Worm (Caenorhabditis elegans): ENCODE measurements around the gene C16C8.26.
"Not testable (repeated sequence)": the region's sequence is repeated elsewhere in the genome, so short reads cannot be mapped to it uniquely, and the experiment has no call there.

C16C8.26 gene

DNA sequence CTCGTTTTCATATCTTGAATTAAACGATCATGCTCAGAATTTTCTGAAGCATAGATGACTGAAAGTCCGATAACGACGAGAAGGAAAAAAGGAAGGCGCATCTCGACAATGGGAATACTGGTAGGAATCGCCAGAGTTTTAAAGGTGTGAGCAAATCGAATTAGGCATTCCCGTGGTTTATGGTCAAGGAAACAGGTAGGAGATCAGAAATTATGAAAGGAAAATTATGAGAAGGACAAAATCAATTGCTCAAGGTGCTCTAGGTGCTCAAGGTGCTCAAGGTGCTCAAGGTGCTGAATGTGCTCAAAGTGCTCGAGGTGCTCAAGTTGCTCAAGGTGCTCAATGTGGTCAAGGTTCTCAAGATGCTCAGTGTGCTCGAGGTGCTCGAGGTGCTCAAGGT, 6.5 kb upstream of the C16C8.26 start, which contains the start of gene C16C8.10:
Gene C16C8.10, minus strand, starts transcription at position 101 of the 400 bp plus-strand sequence.
- TF ChIP-seq unc-62 (GFP tag; optimal IDR thresholded peaks at IDR 0.05), result not testable (repeated sequence)

DNA sequence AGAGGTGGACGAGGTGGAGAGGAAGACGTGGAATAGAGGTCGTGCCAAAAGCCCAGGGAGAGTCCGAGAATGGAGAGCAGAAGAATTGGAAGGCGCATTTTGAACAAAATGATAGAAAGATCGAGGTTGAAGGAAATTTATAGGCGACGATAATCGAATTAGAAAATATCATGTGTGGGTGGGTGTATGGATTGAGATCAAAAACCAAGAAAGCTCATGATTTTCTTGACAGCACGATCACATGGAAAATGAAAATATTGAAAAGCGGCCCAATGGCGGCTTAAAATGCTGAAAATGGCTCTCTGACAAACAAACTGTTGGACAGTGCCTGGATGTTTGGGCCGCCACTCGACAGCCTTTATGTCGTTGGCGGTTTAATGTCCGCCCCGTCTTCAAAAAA, 5.0 kb upstream of the C16C8.26 start, which contains the start of gene C16C8.9:
Gene C16C8.9, minus strand, starts transcription at position 101 of the 400 bp plus-strand sequence.
- no peak for TF ChIP-seq unc-62 (GFP tag; optimal IDR thresholded peaks at IDR 0.05)

- TF ChIP-seq unc-62 (GFP tag; optimal IDR thresholded peaks at IDR 0.05), result no peak
Measured at ce11 chrII:3461586-3461985, 3.5 kb upstream of the C16C8.26 start, which contains the start of gene C16C8.8. Gene C16C8.8 (minus strand): TSS chrII:3461686.

DNA sequence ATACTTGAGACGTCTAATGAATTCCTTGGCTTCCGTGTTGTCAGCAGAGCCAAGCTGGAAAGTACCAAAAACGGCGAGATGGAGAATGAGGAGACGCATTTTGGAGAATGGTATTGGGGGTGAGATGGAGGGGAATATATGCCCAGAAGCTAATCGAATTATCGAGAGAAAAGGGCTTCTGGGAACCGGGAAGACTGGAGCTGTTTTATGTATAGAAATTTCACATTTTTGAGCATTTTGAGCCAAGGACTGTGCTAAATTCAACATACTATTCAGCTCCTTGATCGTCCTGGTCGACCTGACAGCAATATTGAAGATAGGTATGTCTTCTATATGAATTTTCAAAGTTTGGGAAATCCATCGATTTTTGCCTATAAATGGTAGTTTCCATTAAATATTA, 1.9 kb upstream of the C16C8.26 start, which contains the start of gene C16C8.7:
Gene C16C8.7, minus strand, starts transcription at position 101 of the 400 bp plus-strand sequence.
- TF ChIP-seq unc-62 (GFP tag; optimal IDR thresholded peaks at IDR 0.05), result no peak

DNA sequence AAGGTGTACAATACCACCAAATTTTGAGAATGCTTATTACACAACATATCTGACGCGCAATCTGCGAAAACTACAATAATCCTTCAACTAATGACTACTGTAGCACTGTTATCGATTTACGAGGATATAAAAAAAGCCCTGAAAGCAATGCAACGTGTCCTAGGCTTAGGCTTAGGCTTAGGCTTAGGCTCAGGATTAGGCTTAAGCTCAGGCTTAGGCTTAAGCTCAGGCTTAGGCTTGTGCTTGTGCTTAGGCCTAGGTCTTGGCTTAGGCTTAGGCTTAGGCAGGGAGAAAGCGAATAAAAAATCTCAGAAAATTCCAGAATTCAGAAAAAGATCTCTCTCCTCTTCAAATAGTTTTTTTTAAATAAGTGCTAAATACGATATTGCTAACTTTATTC, 1.1 kb upstream of the C16C8.26 start:
- TF ChIP-seq unc-62 (GFP tag; optimal IDR thresholded peaks at IDR 0.05), result no peak

- TF ChIP-seq unc-62 (GFP tag; optimal IDR thresholded peaks at IDR 0.05), result no peak
Measured at ce11 chrII:3453521-3453920, 4.6 kb downstream of the C16C8.26 start, which contains the start of gene C16C8.11. Gene C16C8.11 (plus strand): TSS chrII:3453708.

DNA sequence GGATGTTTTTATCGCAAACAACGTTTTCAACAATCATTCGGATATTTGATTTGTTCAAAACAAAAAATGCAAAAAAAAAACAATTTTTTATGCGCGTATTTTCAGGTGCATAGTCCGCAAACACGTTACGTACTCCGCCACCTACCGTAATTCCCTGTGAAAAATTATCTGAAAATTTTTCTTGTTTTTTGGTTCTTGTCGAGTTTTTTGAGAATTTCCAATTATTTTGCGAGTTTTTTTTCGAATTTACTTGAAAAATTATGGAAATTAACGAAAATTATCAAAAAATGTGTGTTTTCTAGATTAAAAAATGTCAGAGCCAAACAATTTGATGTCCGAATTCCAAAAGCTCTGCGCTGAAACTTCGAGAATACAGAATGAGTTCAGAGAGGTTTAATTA, 5.7 kb downstream of the C16C8.26 start, which contains the start of gene C16C8.12:
Gene C16C8.12, plus strand, starts transcription at position 301 of the 400 bp plus-strand sequence.
- TF ChIP-seq unc-62 (GFP tag; optimal IDR thresholded peaks at IDR 0.05), result no peak

DNA sequence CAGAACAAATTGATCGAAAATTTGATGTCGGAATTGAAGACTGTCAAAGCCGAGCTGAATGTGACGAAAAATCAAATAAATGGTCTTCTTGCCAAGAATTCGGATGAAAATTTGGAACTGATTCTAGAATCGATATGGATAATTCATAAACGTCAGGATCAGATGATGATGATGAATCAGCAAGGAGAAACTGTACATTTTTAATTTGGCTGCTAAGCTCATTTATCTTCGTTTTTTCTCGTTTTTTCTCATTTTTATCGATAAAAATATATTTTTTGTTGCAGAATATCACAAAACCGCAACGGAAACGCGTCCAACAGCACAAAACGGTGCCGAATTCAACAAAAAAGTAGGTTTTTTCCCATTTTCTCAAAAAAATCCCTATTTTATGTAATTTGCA, 8.6 kb downstream of the C16C8.26 start, which contains the start of gene C16C8.14:
Gene C16C8.14, plus strand, starts transcription at position 301 of the 400 bp plus-strand sequence.
- not testable (repeated sequence) for TF ChIP-seq unc-62 (GFP tag; optimal IDR thresholded peaks at IDR 0.05)

- TF ChIP-seq unc-62 (GFP tag; optimal IDR thresholded peaks at IDR 0.05), result no peak
Measured at ce11 chrII:3448776-3449280, 9.3 kb downstream of the C16C8.26 start, which contains the start of gene C16C8.25. Gene C16C8.25 (plus strand): TSS chrII:3449230.

DNA sequence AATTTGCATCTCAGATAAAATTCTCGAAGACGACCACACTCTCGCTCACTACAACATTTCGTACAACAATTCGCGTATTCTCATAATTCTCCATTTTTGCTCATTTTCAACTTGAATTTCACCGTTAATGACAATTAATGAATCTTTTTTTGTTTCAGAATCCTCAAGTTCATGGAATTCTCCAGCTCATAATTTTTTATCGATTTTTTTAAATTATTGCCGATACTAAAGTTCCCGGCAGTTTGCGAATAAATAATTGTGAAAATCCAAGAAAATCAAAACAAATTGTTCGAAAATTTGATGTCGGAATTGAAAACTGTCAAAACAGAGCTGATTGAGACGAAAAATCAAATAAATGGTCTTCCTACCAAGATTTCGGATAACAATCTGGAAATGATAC, 10.2 kb downstream of the C16C8.26 start, which contains the start of gene C16C8.21:
Gene C16C8.21, plus strand, starts transcription at position 301 of the 400 bp plus-strand sequence.
- TF ChIP-seq unc-62 (GFP tag; optimal IDR thresholded peaks at IDR 0.05), result no peak

DNA sequence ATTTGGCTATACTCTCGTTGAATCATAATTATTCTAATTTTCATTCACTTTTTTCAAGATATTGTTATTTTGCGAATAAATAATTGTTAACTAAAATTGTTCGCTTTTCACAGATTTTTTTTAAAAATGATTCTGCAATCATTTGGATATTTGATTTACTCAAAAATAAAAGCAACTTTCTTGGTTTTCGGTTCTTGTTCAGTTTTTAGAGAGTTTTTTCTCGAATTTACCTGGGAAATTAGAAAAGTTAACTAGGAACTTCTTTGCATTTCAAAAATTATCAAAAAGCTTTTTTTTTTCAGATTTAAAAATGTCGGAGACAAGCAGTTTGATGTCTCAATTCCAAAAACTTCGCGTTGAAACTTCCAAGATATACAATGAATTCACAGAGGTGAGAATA, 11.5 kb downstream of the C16C8.26 start, which contains the start of the genes C16C8.20 and gldi-6:
Gene C16C8.20, plus strand, starts transcription at position 301 of the 400 bp plus-strand sequence.
Gene gldi-6, plus strand, starts transcription at position 301 of the 400 bp plus-strand sequence.
- no peak for TF ChIP-seq unc-62 (GFP tag; optimal IDR thresholded peaks at IDR 0.05)

ce11 chrII:3445285-3445806, 12.8 kb downstream of the C16C8.26 start, which contains the start of the genes C16C8.5 and C16C8.16:
Gene C16C8.5 (minus strand): TSS chrII:3445385.
Gene C16C8.16 (plus strand): TSS chrII:3445756.
- TF ChIP-seq unc-62 (GFP tag; optimal IDR thresholded peaks at IDR 0.05), result no peak

- no peak for TF ChIP-seq unc-62 (GFP tag; optimal IDR thresholded peaks at IDR 0.05)
Measured at ce11 chrII:3444280-3444679, 13.8 kb downstream of the C16C8.26 start, which contains the start of gene C16C8.4. Gene C16C8.4 (minus strand): TSS chrII:3444380.

DNA sequence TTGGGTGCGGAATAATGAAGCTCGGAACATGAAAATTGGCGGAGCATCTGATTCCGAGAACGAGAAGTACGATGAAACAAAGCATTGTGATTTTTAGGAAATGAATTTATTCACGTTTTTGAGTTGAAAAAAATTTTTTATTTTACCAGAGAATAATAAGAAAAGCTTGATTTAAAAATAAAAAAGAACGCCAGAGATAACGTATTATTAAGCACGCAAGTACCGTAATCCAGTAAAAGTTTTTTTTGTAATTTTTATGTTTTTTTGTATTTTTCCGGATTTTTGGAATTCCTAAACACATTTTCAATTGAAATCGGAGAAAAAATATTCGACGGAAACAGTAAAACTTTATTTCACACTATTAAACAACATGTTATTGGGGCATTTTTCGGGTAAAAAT, 15.0 kb downstream of the C16C8.26 start, which contains the start of gene C16C8.22:
Gene C16C8.22, minus strand, starts transcription at position 101 of the 400 bp plus-strand sequence.
- TF ChIP-seq unc-62 (GFP tag; optimal IDR thresholded peaks at IDR 0.05), result no peak

- TF ChIP-seq unc-62 (GFP tag; optimal IDR thresholded peaks at IDR 0.05), result no peak
Measured at ce11 chrII:3441377-3441776, 16.7 kb downstream of the C16C8.26 start, which contains the start of gene C16C8.27. Gene C16C8.27 (plus strand): TSS chrII:3441677.

DNA sequence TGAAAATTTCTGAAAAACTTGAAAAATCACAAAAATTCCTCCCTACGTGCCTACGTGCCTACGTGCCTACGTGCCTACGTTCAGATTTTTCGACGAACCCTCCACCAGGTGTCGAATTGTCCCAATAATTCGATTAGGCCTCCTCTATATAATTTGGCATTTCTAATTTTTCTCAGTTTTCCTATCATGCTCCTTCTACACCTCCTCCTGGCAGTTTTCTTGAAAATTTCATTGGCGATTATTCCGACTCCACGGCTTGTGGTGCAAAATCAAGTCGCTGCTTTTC, 17.5 kb downstream of the C16C8.26 start, which contains the start of gene C16C8.17:
Gene C16C8.17, plus strand, starts transcription at position 187 of the 286 bp plus-strand sequence.
- TF ChIP-seq unc-62 (GFP tag; optimal IDR thresholded peaks at IDR 0.05), result no peak

All from whole organism, dauer.